Fruit fly (Drosophila melanogaster) whole organism, embryonic: ENCODE measurements around the gene e.

ENCODE experiments used
- Abd-B ChIP-seq: fragments of 200-800 bp; sonication (Bioruptor generic); optimal IDR thresholded peaks from 2 replicates; lab custom pipeline; 2018; ENCODE audit warnings: missing biosample characterization, mild to moderate bottlenecking, missing genetic modification characterization, moderate library complexity
- Ada2b ChIP-seq: fragments of 200-800 bp; sonication (Bioruptor generic); IDR thresholded peaks from 2 replicates; pipeline ENCODE4 v1.3.6; 2022; ENCODE audit warnings: missing biosample characterization, missing genetic modification characterization
- Awh ChIP-seq: fragments of 200-800 bp; sonication (Bioruptor generic); IDR thresholded peaks from 2 replicates; pipeline ENCODE4, ENCODE4 v1.3.6; 2022; ENCODE audit warnings: missing biosample characterization, missing genetic modification characterization
- BtbVII ChIP-seq: fragments of 200-800 bp; sonication (Bioruptor generic); optimal IDR thresholded peaks from 3 replicates; lab custom pipeline; 2017; ENCODE audit warnings: missing biosample characterization, mild to moderate bottlenecking, missing genetic modification characterization
- CG10431 ChIP-seq: fragments of 200-800 bp; sonication (Bioruptor generic); optimal IDR thresholded peaks from 3 replicates; lab custom pipeline; 2018; ENCODE audit warnings: missing biosample characterization, mild to moderate bottlenecking, missing genetic modification characterization
- CG11456 ChIP-seq: fragments of 200-800 bp; sonication (Bioruptor generic); IDR thresholded peaks from 3 replicates; pipeline ENCODE4 v1.3.6; 2022; ENCODE audit warnings: missing biosample characterization, missing genetic modification characterization
- CG13894 ChIP-seq: fragments of 200-800 bp; sonication (Bioruptor generic); optimal IDR thresholded peaks from 3 replicates; lab custom pipeline; 2018; ENCODE audit warnings: missing biosample characterization, mild to moderate bottlenecking, missing genetic modification characterization, moderate library complexity
- CG15011 ChIP-seq: fragments of 200-800 bp; sonication (Bioruptor generic); optimal IDR thresholded peaks from 3 replicates; lab custom pipeline; 2018; ENCODE audit warnings: missing biosample characterization, mild to moderate bottlenecking, missing genetic modification characterization
- CG2889 ChIP-seq: fragments of 200-800 bp; sonication (Bioruptor generic); IDR thresholded peaks from 3 replicates; pipeline ENCODE4 v1.3.6; 2022; ENCODE audit warnings: missing biosample characterization, missing genetic modification characterization
- CG32767 ChIP-seq: fragments of 200-800 bp; sonication (Bioruptor generic); IDR thresholded peaks from 2 replicates; pipeline ENCODE4 v1.3.6; 2022; ENCODE audit warnings: missing biosample characterization, missing genetic modification characterization
- CG4707 ChIP-seq: fragments of 200-800 bp; sonication (Bioruptor generic); optimal IDR thresholded peaks from 2 replicates; lab custom pipeline; 2018; ENCODE audit warnings: missing biosample characterization, mild to moderate bottlenecking, missing genetic modification characterization, moderate library complexity
- CG6765 ChIP-seq: fragments of 200-800 bp; sonication (Bioruptor generic); optimal IDR thresholded peaks from 3 replicates; lab custom pipeline; 2017; ENCODE audit warnings: missing biosample characterization, mild to moderate bottlenecking, missing genetic modification characterization
- CG7987 ChIP-seq: fragments of 200-800 bp; sonication (Bioruptor generic); optimal IDR thresholded peaks from 2 replicates; lab custom pipeline; 2018; ENCODE audit warnings: missing biosample characterization, mild to moderate bottlenecking, missing genetic modification characterization, moderate library complexity
- CG8388 ChIP-seq: fragments of 200-800 bp; sonication (Bioruptor generic); optimal IDR thresholded peaks from 2 replicates; lab custom pipeline; 2019; ENCODE audit warnings: missing biosample characterization, mild to moderate bottlenecking, missing genetic modification characterization, moderate library complexity
- CG9797 ChIP-seq: fragments of 200-800 bp; sonication (Bioruptor generic); optimal IDR thresholded peaks from 3 replicates; lab custom pipeline; 2018; ENCODE audit warnings: missing biosample characterization, mild to moderate bottlenecking, missing genetic modification characterization
- CG9817 ChIP-seq: fragments of 200-800 bp; sonication (Bioruptor generic); optimal IDR thresholded peaks from 2 replicates; lab custom pipeline; 2018; ENCODE audit warnings: missing biosample characterization, mild to moderate bottlenecking, missing genetic modification characterization, moderate library complexity
- D19A ChIP-seq: fragments of 200-800 bp; optimal IDR thresholded peaks from 3 replicates; lab custom pipeline; 2019; ENCODE audit warnings: missing biosample characterization, mild to moderate bottlenecking, missing genetic modification characterization, moderate library complexity
- E2f2 ChIP-seq: fragments of 200-800 bp; sonication (Bioruptor generic); IDR thresholded peaks from 2 replicates; pipeline ENCODE4 v1.3.6; 2022; ENCODE audit warnings: missing biosample characterization, missing genetic modification characterization
- HmgD ChIP-seq: fragments of 200-800 bp; sonication (Bioruptor generic); optimal IDR thresholded peaks from 3 replicates; lab custom pipeline; 2016; ENCODE audit warnings: missing biosample characterization, missing genetic modification characterization
- Hr39 ChIP-seq: fragments of >200 bp; optimal IDR thresholded peaks from 2 replicates; lab custom pipeline; 2017
- Hr51 ChIP-seq, 2 experiments: fragments of 200-800 bp; sonication (Bioruptor generic); optimal IDR thresholded peaks; 2 replicates in 1 of 2; 3 replicates in 1 of 2; lab custom pipeline; 2016 to 2018; ENCODE audit warnings: missing biosample characterization in 2 of 2, missing genetic modification characterization in 2 of 2, mild to moderate bottlenecking in 1 of 2, moderate library complexity in 1 of 2
- Spps ChIP-seq: fragments of 200-800 bp; sonication (Bioruptor generic); optimal IDR thresholded peaks from 2 replicates; lab custom pipeline; 2018; ENCODE audit warnings: missing biosample characterization, mild to moderate bottlenecking, missing genetic modification characterization
- Sry-δ ChIP-seq: fragments of 200-800 bp; sonication (Bioruptor generic); optimal IDR thresholded peaks from 2 replicates; lab custom pipeline; 2016; ENCODE audit warnings: missing biosample characterization, missing genetic modification characterization
- Taf1 ChIP-seq: fragments of 200-800 bp; sonication (Bioruptor generic); IDR thresholded peaks from 2 replicates; pipeline ENCODE4 v1.3.6; 2022; ENCODE audit warnings: missing biosample characterization, missing genetic modification characterization
- Trl ChIP-seq, 3 experiments: fragments of >200 bp in 2 of 3; fragments of 200-800 bp in 1 of 3; sonication (Bioruptor generic) in 1 of 3; optimal IDR thresholded peaks; 2 replicates in 1 of 3; 3 replicates in 2 of 3; lab custom pipeline; 2016 to 2017; ENCODE audit warnings: missing biosample characterization in 1 of 3, missing genetic modification characterization in 1 of 3
- cas ChIP-seq: fragments of 200-800 bp; sonication (Bioruptor generic); IDR thresholded peaks from 2 replicates; pipeline ENCODE4 v1.3.6; 2022; ENCODE audit warnings: missing biosample characterization, missing genetic modification characterization
- chif ChIP-seq, 2 experiments: fragments of 200-800 bp; sonication (Bioruptor generic); optimal IDR thresholded peaks; 3 replicates each; lab custom pipeline; 2016; ENCODE audit warnings: missing biosample characterization in 2 of 2, missing genetic modification characterization in 2 of 2
- corto ChIP-seq: fragments of 200-800 bp; sonication (Bioruptor generic); optimal IDR thresholded peaks from 2 replicates; lab custom pipeline; 2016; ENCODE audit warnings: missing biosample characterization, mild to moderate bottlenecking, missing genetic modification characterization, moderate library complexity
- croc ChIP-seq: fragments of 200-800 bp; sonication (Bioruptor generic); conservative IDR thresholded peaks from 3 replicates; pipeline ENCODE4 v1.3.6; 2022; ENCODE audit warnings: missing biosample characterization, missing genetic modification characterization
- dm ChIP-seq: fragments of 200-800 bp; sonication (Bioruptor generic); optimal IDR thresholded peaks from 3 replicates; lab custom pipeline; 2016; ENCODE audit warnings: missing biosample characterization, missing genetic modification characterization
- her ChIP-seq: fragments of 200-800 bp; sonication (Bioruptor generic); optimal IDR thresholded peaks from 2 replicates; lab custom pipeline; 2016; ENCODE audit warnings: missing biosample characterization, missing genetic modification characterization
- klu ChIP-seq: fragments of 200-800 bp; sonication (Bioruptor generic); IDR thresholded peaks from 2 replicates; pipeline ENCODE4 v1.3.6; 2022; ENCODE audit warnings: missing biosample characterization, missing genetic modification characterization
- mam ChIP-seq: fragments of 200-800 bp; sonication (Bioruptor generic); optimal IDR thresholded peaks from 3 replicates; lab custom pipeline; 2016; ENCODE audit warnings: missing biosample characterization, missing genetic modification characterization
- mld ChIP-seq: fragments of 200-800 bp; sonication (Bioruptor generic); IDR thresholded peaks from 3 replicates; pipeline ENCODE4 v1.3.6; 2022; ENCODE audit warnings: missing biosample characterization, missing genetic modification characterization; ENCODE audit not compliant: partially characterized antibody
- nmo ChIP-seq: fragments of 200-800 bp; sonication (Bioruptor generic); optimal IDR thresholded peaks from 2 replicates; lab custom pipeline; 2018; ENCODE audit warnings: missing biosample characterization, mild to moderate bottlenecking, missing genetic modification characterization, moderate library complexity
- org-1 ChIP-seq: fragments of 200-800 bp; sonication (Bioruptor generic); optimal IDR thresholded peaks from 2 replicates; lab custom pipeline; 2017; ENCODE audit warnings: missing biosample characterization, missing genetic modification characterization
- otp ChIP-seq: fragments of 200-800 bp; sonication (Bioruptor generic); IDR thresholded peaks from 3 replicates; pipeline ENCODE4, ENCODE4 v1.3.6; 2022; ENCODE audit warnings: missing biosample characterization, missing genetic modification characterization
- pan ChIP-seq, 4 experiments: fragments of >200 bp in 3 of 4; fragments of 200-800 bp in 1 of 4; sonication (Bioruptor generic) in 1 of 4; optimal IDR thresholded peaks in 3 of 4; IDR thresholded peaks in 1 of 4; 2 replicates each; pipeline versions ENCODE4 v1.3.6 to Lab custom; 2017 to 2022; ENCODE audit warnings: missing biosample characterization in 2 of 4, missing genetic modification characterization in 2 of 4, mixed read lengths in 1 of 4
- prd ChIP-seq, 3 experiments: fragments of >200 bp in 2 of 3; fragments of 200-800 bp in 1 of 3; sonication (Bioruptor generic) in 1 of 3; optimal IDR thresholded peaks in 2 of 3; IDR thresholded peaks in 1 of 3; 2 replicates in 2 of 3; 3 replicates in 1 of 3; pipeline versions ENCODE4 v1.3.6 to Lab custom; 2017 to 2022; ENCODE audit warnings: missing biosample characterization in 1 of 3, missing genetic modification characterization in 1 of 3
- row ChIP-seq: fragments of 200-800 bp; sonication (Bioruptor generic); IDR thresholded peaks from 3 replicates; pipeline ENCODE4 v1.3.6; 2022; ENCODE audit warnings: missing biosample characterization, missing genetic modification characterization
- sc ChIP-seq, 3 experiments: fragments of >200 bp in 2 of 3; fragments of 200-800 bp in 1 of 3; sonication (Bioruptor generic) in 1 of 3; optimal IDR thresholded peaks; 2 replicates in 2 of 3; 3 replicates in 1 of 3; lab custom pipeline; 2017; ENCODE audit warnings: mild to moderate bottlenecking in 1 of 3, missing biosample characterization in 1 of 3, missing genetic modification characterization in 1 of 3, missing genetic modification reagents in 1 of 3
- sisA ChIP-seq: fragments of 200-800 bp; sonication (Bioruptor generic); IDR thresholded peaks from 2 replicates; pipeline ENCODE4 v1.3.6; 2022; ENCODE audit warnings: missing biosample characterization, missing genetic modification characterization
- slou ChIP-seq: fragments of 200-800 bp; sonication (Bioruptor generic); optimal IDR thresholded peaks from 3 replicates; lab custom pipeline; 2016; ENCODE audit warnings: missing biosample characterization, missing genetic modification characterization
- sna ChIP-seq: fragments of 200-800 bp; sonication (Bioruptor generic); IDR thresholded peaks from 2 replicates; pipeline ENCODE4 v1.3.6; 2022; ENCODE audit warnings: missing biosample characterization, missing genetic modification characterization; ENCODE audit not compliant: partially characterized antibody
- tin ChIP-seq: fragments of 200-800 bp; sonication (Bioruptor generic); optimal IDR thresholded peaks from 3 replicates; lab custom pipeline; 2016; ENCODE audit warnings: missing biosample characterization, missing genetic modification characterization
- tx ChIP-seq: fragments of 200-800 bp; sonication (Bioruptor generic); optimal IDR thresholded peaks from 2 replicates; lab custom pipeline; 2016; ENCODE audit warnings: missing biosample characterization, missing genetic modification characterization
- usp ChIP-seq: fragments of >200 bp; optimal IDR thresholded peaks from 2 replicates; lab custom pipeline; 2017; ENCODE audit warnings: missing biosample characterization, missing genetic modification characterization
- vfl ChIP-seq: fragments of 200-800 bp; sonication (Bioruptor generic); optimal IDR thresholded peaks from 2 replicates; lab custom pipeline; 2016; ENCODE audit warnings: missing biosample characterization, missing genetic modification characterization
- yki ChIP-seq: fragments of >200 bp; optimal IDR thresholded peaks from 3 replicates; lab custom pipeline; 2018

Gene e

dm6 chr3R:21273427-21274038 lies 36.6 kb upstream of the e start, which contains the start of gene CG3308 (continued):
- TF ChIP-seq tin (peak; percentile 32), Hr51 (GFP tag; optimal IDR thresholded peaks at IDR 0.05; lab: Kevin White, UChicago) (peak in 1 of 2 experiments; percentile 10), chif (GFP tag; optimal IDR thresholded peaks at IDR 0.05; lab: Kevin White, UChicago) (no peak), CG9797 (GFP tag; lab: Kevin White, UChicago) (peak; percentile 36), nmo (GFP tag; lab: Kevin White, UChicago) (peak; percentile 37), corto (GFP tag; lab: Kevin White, UChicago) (no peak), D19A (tag; lab: Kevin White, UChicago) (no peak), BtbVII (GFP tag; lab: Kevin White, UChicago) (peak; percentile 13), row (GFP tag; lab: Robert Waterston, UW) (peak; percentile 20; the same call in 1 of the 3 replicates), klu (GFP tag; lab: Robert Waterston, UW) (no peak), her (GFP tag; lab: Kevin White, UChicago) (peak; percentile 10), Spps (tag; lab: Kevin White, UChicago) (no peak), vfl (peak; percentile 67), usp (GFP tag; lab: Kevin White, UChicago) (no peak), Awh (GFP tag; lab: Robert Waterston, UW) (no peak), E2f2 (GFP tag; lab: Robert Waterston, UW) (peak; percentile 97), CG32767 (GFP tag; lab: Robert Waterston, UW) (no peak), CG13894 (tag; lab: Kevin White, UChicago) (peak; percentile 72), CG8388 (GFP tag; lab: Kevin White, UChicago) (no peak), sc (optimal IDR thresholded peaks at IDR 0.05; lab: Kevin White, UChicago) (no peak), sc (GFP tag; optimal IDR thresholded peaks at IDR 0.05; lab: Kevin White, UChicago) (no peak), Hr39 (lab: Kevin White, UChicago) (no peak), yki (lab: Kevin White, UChicago) (no peak), CG11456 (peak; percentile 67; the same call in 2 of the 3 replicates), Trl (optimal IDR thresholded peaks at IDR 0.05; lab: Kevin White, UChicago) (no peak), Trl (GFP tag; optimal IDR thresholded peaks at IDR 0.05; lab: Kevin White, UChicago) (no peak), CG7987 (peak; percentile 47), cas (no peak), dm (peak; percentile 29), croc (GFP tag; lab: Robert Waterston, UW) (no peak), Taf1 (GFP tag; lab: Robert Waterston, UW) (no peak), slou (GFP tag; lab: Kevin White, UChicago) (no peak), org-1 (GFP tag; lab: Kevin White, UChicago) (no peak), pan (optimal IDR thresholded peaks at IDR 0.05; lab: Kevin White, UChicago) (no peak), pan (GFP tag; optimal IDR thresholded peaks at IDR 0.05 in 1 of 2, IDR thresholded peaks at IDR 0.05 in 1 of 2) (no peak), otp (GFP tag; lab: Robert Waterston, UW) (no peak), HmgD (GFP tag; lab: Kevin White, UChicago) (peak; percentile 7), Sry-δ (GFP tag; lab: Kevin White, UChicago) (peak; percentile 87), mld (GFP tag; lab: Robert Waterston, UW) (peak; percentile 76; the same call in 2 of the 3 replicates), CG2889 (GFP tag; lab: Robert Waterston, UW) (no peak), CG10431 (no peak), CG15011 (GFP tag; lab: Kevin White, UChicago) (no peak), sna (GFP tag; lab: Robert Waterston, UW) (peak; percentile 73), prd (optimal IDR thresholded peaks at IDR 0.05; lab: Kevin White, UChicago) (no peak), prd (GFP tag; IDR thresholded peaks at IDR 0.05; lab: Robert Waterston, UW) (0 out of 3 replicates have a peak, but pooled peaks have one; percentile 10), Ada2b (GFP tag; lab: Robert Waterston, UW) (no peak), Abd-B (no peak), CG6765 (GFP tag; lab: Kevin White, UChicago) (no peak), mam (peak; percentile 64), CG9817 (tag; lab: Kevin White, UChicago) (peak; percentile 26), tx (GFP tag; lab: Kevin White, UChicago) (no peak), sisA (GFP tag; lab: Robert Waterston, UW) (no peak), CG4707 (GFP tag; lab: Kevin White, UChicago) (no peak)
